Fruit fly (Drosophila melanogaster) whole organism, embryonic: ENCODE data around the gene CG11893.

Experiments used
- ATbp ChIP-seq: fragments of 200-800 bp; sonication (Bioruptor generic); optimal IDR thresholded peaks from 2 replicates; lab custom pipeline; 2017; ENCODE audit warnings: missing biosample characterization, mild to moderate bottlenecking, missing genetic modification characterization, missing genetic modification reagents
- Aef1 ChIP-seq: fragments of 200-800 bp; sonication (Bioruptor generic); IDR thresholded peaks from 3 replicates; pipeline ENCODE4 v1.3.6; 2022; ENCODE audit warnings: missing biosample characterization, missing genetic modification characterization
- CG10209 ChIP-seq: fragments of 200-800 bp; sonication (Bioruptor generic); optimal IDR thresholded peaks from 3 replicates; lab custom pipeline; 2017; ENCODE audit warnings: missing biosample characterization, mild to moderate bottlenecking, missing genetic modification characterization, missing genetic modification reagents
- CG10543 ChIP-seq: fragments of 200-800 bp; sonication (Bioruptor generic); optimal IDR thresholded peaks from 3 replicates; lab custom pipeline; 2017; ENCODE audit warnings: missing biosample characterization, mild to moderate bottlenecking, missing genetic modification characterization, moderate library complexity
- CG11085 ChIP-seq: fragments of 200-800 bp; sonication (Bioruptor generic); IDR thresholded peaks from 2 replicates; pipeline ENCODE4 v1.3.6; 2022; ENCODE audit warnings: missing biosample characterization, missing genetic modification characterization
- CG11247 ChIP-seq: fragments of 200-800 bp; sonication (Bioruptor generic); IDR thresholded peaks from 2 replicates; pipeline ENCODE4 v1.3.6; 2022; ENCODE audit warnings: missing biosample characterization, missing genetic modification characterization
- CG11398 ChIP-seq: fragments of 200-800 bp; sonication (Bioruptor generic); optimal IDR thresholded peaks from 2 replicates; lab custom pipeline; 2016; ENCODE audit warnings: missing biosample characterization, missing genetic modification characterization
- CG12219 ChIP-seq: fragments of 200-800 bp; sonication (Bioruptor generic); optimal IDR thresholded peaks from 3 replicates; lab custom pipeline; 2018; ENCODE audit warnings: missing biosample characterization, mild to moderate bottlenecking, missing genetic modification characterization
- CG1233 ChIP-seq: fragments of 200-800 bp; sonication (Bioruptor generic); optimal IDR thresholded peaks from 4 replicates; lab custom pipeline; 2018; ENCODE audit warnings: missing biosample characterization, mild to moderate bottlenecking, missing genetic modification characterization
- CG14014 ChIP-seq: fragments of 200-800 bp; sonication (Bioruptor generic); IDR thresholded peaks from 2 replicates; pipeline ENCODE4 v1.3.6; 2022; ENCODE audit warnings: missing biosample characterization, missing genetic modification characterization
- CG14667 ChIP-seq: fragments of 200-800 bp; sonication (Bioruptor generic); IDR thresholded peaks from 2 replicates; pipeline ENCODE4 v1.3.6; 2022; ENCODE audit warnings: missing biosample characterization, missing genetic modification characterization
- CG15601 ChIP-seq: fragments of 200-800 bp; sonication (Bioruptor generic); optimal IDR thresholded peaks from 3 replicates; lab custom pipeline; 2019; ENCODE audit warnings: missing biosample characterization, mild to moderate bottlenecking, missing genetic modification characterization, moderate library complexity
- CG16779 ChIP-seq: fragments of 200-800 bp; sonication (Bioruptor generic); IDR thresholded peaks from 2 replicates; pipeline ENCODE4 v1.3.6; 2022; ENCODE audit warnings: missing biosample characterization, missing genetic modification characterization
- CG17328 ChIP-seq: fragments of 200-800 bp; sonication (Bioruptor generic); IDR thresholded peaks from 2 replicates; pipeline ENCODE4 v1.3.6; 2022; ENCODE audit warnings: missing biosample characterization, missing genetic modification characterization
- CG18599 ChIP-seq: fragments of 200-800 bp; sonication (Bioruptor generic); optimal IDR thresholded peaks from 3 replicates; lab custom pipeline; 2017; ENCODE audit warnings: missing biosample characterization, missing genetic modification characterization, mild to moderate bottlenecking, moderate library complexity, missing genetic modification reagents
- CG18764 ChIP-seq: fragments of 200-800 bp; sonication (Bioruptor generic); optimal IDR thresholded peaks from 3 replicates; lab custom pipeline; 2016; ENCODE audit warnings: missing biosample characterization, missing genetic modification characterization
- CG30431 ChIP-seq: fragments of 200-800 bp; sonication (Bioruptor generic); optimal IDR thresholded peaks from 2 replicates; lab custom pipeline; 2017; ENCODE audit warnings: missing biosample characterization, missing genetic modification characterization
- CG34376 ChIP-seq: fragments of 200-800 bp; sonication (Bioruptor generic); optimal IDR thresholded peaks from 2 replicates; lab custom pipeline; 2018; ENCODE audit warnings: missing biosample characterization, mild to moderate bottlenecking, missing genetic modification characterization
- CG3726 ChIP-seq: fragments of 200-800 bp; sonication (Bioruptor generic); IDR thresholded peaks from 3 replicates; pipeline ENCODE4, ENCODE4 v1.3.6; 2022; ENCODE audit warnings: missing biosample characterization, missing genetic modification characterization
- CG3995 ChIP-seq: fragments of 200-800 bp; sonication (Bioruptor generic); optimal IDR thresholded peaks from 3 replicates; lab custom pipeline; 2016; ENCODE audit warnings: missing biosample characterization, missing genetic modification characterization
- CG42726 ChIP-seq: fragments of 200-800 bp; sonication (Bioruptor generic); IDR thresholded peaks from 2 replicates; pipeline ENCODE4 v1.3.6; 2022; ENCODE audit warnings: missing biosample characterization, missing genetic modification characterization; ENCODE audit not compliant: partially characterized antibody
- CG7928 ChIP-seq: fragments of 200-800 bp; sonication (Bioruptor generic); optimal IDR thresholded peaks from 2 replicates; lab custom pipeline; 2017; ENCODE audit warnings: missing biosample characterization, mild to moderate bottlenecking, missing genetic modification characterization
- CG8765 ChIP-seq: fragments of 200-800 bp; sonication (Bioruptor generic); IDR thresholded peaks from 2 replicates; pipeline ENCODE4 v1.3.6; 2022; ENCODE audit warnings: missing biosample characterization, missing genetic modification characterization
- Dip3 ChIP-seq: fragments of 200-800 bp; sonication (Bioruptor generic); optimal IDR thresholded peaks from 3 replicates; lab custom pipeline; 2016; ENCODE audit warnings: missing biosample characterization, missing genetic modification characterization
- E2f1 ChIP-seq: fragments of 200-800 bp; sonication (Bioruptor generic); IDR thresholded peaks from 2 replicates; pipeline ENCODE4 v1.3.6; 2022; ENCODE audit warnings: missing biosample characterization, missing genetic modification characterization
- Hmr ChIP-seq: fragments of 200-800 bp; sonication (Bioruptor generic); optimal IDR thresholded peaks from 3 replicates; lab custom pipeline; 2017; ENCODE audit warnings: mild to moderate bottlenecking, missing biosample characterization, missing genetic modification reagents, missing genetic modification characterization
- Max ChIP-seq: fragments of 200-800 bp; sonication (Bioruptor generic); optimal IDR thresholded peaks from 2 replicates; lab custom pipeline; 2016; ENCODE audit warnings: missing biosample characterization, mild to moderate bottlenecking, missing genetic modification characterization
- Side ChIP-seq: fragments of 200-800 bp; sonication (Bioruptor generic); optimal IDR thresholded peaks from 2 replicates; lab custom pipeline; 2016; ENCODE audit warnings: missing biosample characterization, missing genetic modification characterization
- Sin3A ChIP-seq: fragments of >200 bp; optimal IDR thresholded peaks from 2 replicates; lab custom pipeline; 2018
- ab ChIP-seq: fragments of 200-800 bp; sonication (Bioruptor generic); optimal IDR thresholded peaks from 2 replicates; lab custom pipeline; 2016; ENCODE audit warnings: missing biosample characterization, missing genetic modification characterization
- az2 ChIP-seq: fragments of 200-800 bp; sonication (Bioruptor generic); optimal IDR thresholded peaks from 3 replicates; lab custom pipeline; 2016; ENCODE audit warnings: missing biosample characterization, missing genetic modification characterization
- chn ChIP-seq: fragments of 200-800 bp; sonication (Bioruptor generic); optimal IDR thresholded peaks from 2 replicates; lab custom pipeline; 2016; ENCODE audit warnings: missing biosample characterization, missing genetic modification characterization
- corto ChIP-seq: fragments of 200-800 bp; sonication (Bioruptor generic); optimal IDR thresholded peaks from 2 replicates; lab custom pipeline; 2016; ENCODE audit warnings: missing biosample characterization, mild to moderate bottlenecking, missing genetic modification characterization, moderate library complexity
- crc ChIP-seq: fragments of 200-800 bp; sonication (Bioruptor generic); optimal IDR thresholded peaks from 2 replicates; lab custom pipeline; 2016; ENCODE audit warnings: missing biosample characterization, missing genetic modification characterization
- dm ChIP-seq: fragments of 200-800 bp; sonication (Bioruptor generic); optimal IDR thresholded peaks from 3 replicates; lab custom pipeline; 2016; ENCODE audit warnings: missing biosample characterization, missing genetic modification characterization
- emc ChIP-seq: fragments of 200-800 bp; sonication (Bioruptor generic); optimal IDR thresholded peaks from 2 replicates; lab custom pipeline; 2016; ENCODE audit warnings: missing biosample characterization, missing genetic modification characterization
- eve ChIP-seq, 2 experiments: fragments of >200 bp; optimal IDR thresholded peaks; 2 replicates each; lab custom pipeline; 2017; ENCODE audit warnings: missing biosample characterization in 2 of 2, missing genetic modification characterization in 2 of 2
- gcm2 ChIP-seq: fragments of 200-800 bp; sonication (Bioruptor generic); optimal IDR thresholded peaks from 2 replicates; lab custom pipeline; 2016; ENCODE audit warnings: missing biosample characterization, missing genetic modification characterization
- gfzf ChIP-seq: fragments of 200-800 bp; sonication (Bioruptor generic); optimal IDR thresholded peaks from 2 replicates; lab custom pipeline; 2016; ENCODE audit warnings: missing biosample characterization, mild to moderate bottlenecking, missing genetic modification characterization, moderate library complexity
- hbn ChIP-seq: fragments of 200-800 bp; sonication (Bioruptor generic); IDR thresholded peaks from 2 replicates; pipeline ENCODE4 v1.3.6; 2022; ENCODE audit warnings: missing biosample characterization, missing genetic modification characterization; ENCODE audit not compliant: partially characterized antibody
- kni ChIP-seq: fragments of 200-800 bp; sonication (Bioruptor generic); optimal IDR thresholded peaks from 3 replicates; lab custom pipeline; 2017; ENCODE audit warnings: mild to moderate bottlenecking, missing biosample characterization, missing genetic modification reagents, missing genetic modification characterization
- mld ChIP-seq: fragments of 200-800 bp; sonication (Bioruptor generic); IDR thresholded peaks from 3 replicates; pipeline ENCODE4 v1.3.6; 2022; ENCODE audit warnings: missing biosample characterization, missing genetic modification characterization; ENCODE audit not compliant: partially characterized antibody
- oc ChIP-seq: fragments of 200-800 bp; sonication (Bioruptor generic); optimal IDR thresholded peaks from 2 replicates; lab custom pipeline; 2018; ENCODE audit warnings: missing biosample characterization, mild to moderate bottlenecking, missing genetic modification characterization, moderate library complexity
- onecut ChIP-seq: fragments of 200-800 bp; sonication (Bioruptor generic); IDR thresholded peaks from 2 replicates; pipeline ENCODE4 v1.3.6; 2022; ENCODE audit warnings: missing biosample characterization, missing genetic modification characterization
- sd ChIP-seq: fragments of 200-800 bp; sonication (Bioruptor generic); optimal IDR thresholded peaks from 3 replicates; lab custom pipeline; 2018; ENCODE audit warnings: missing biosample characterization, mild to moderate bottlenecking, missing genetic modification characterization, moderate library complexity
- tap ChIP-seq: fragments of 200-800 bp; optimal IDR thresholded peaks from 3 replicates; lab custom pipeline; 2019; ENCODE audit warnings: missing biosample characterization, mild to moderate bottlenecking, missing genetic modification characterization, moderate library complexity
- tll ChIP-seq, 2 experiments: fragments of 200-800 bp in 1 of 2; fragments of >200 bp in 1 of 2; sonication (Bioruptor generic) in 1 of 2; optimal IDR thresholded peaks; 2 replicates each; lab custom pipeline; 2017 to 2019; ENCODE audit warnings: missing biosample characterization in 2 of 2, missing genetic modification characterization in 2 of 2, mild to moderate bottlenecking in 1 of 2, moderate library complexity in 1 of 2
- twi ChIP-seq: fragments of 200-800 bp; optimal IDR thresholded peaks from 2 replicates; lab custom pipeline; 2019; ENCODE audit warnings: missing biosample characterization, mild to moderate bottlenecking, missing genetic modification characterization, moderate library complexity
- vfl ChIP-seq: fragments of 200-800 bp; sonication (Bioruptor generic); optimal IDR thresholded peaks from 2 replicates; lab custom pipeline; 2016; ENCODE audit warnings: missing biosample characterization, missing genetic modification characterization
- wek ChIP-seq: fragments of 200-800 bp; sonication (Bioruptor generic); optimal IDR thresholded peaks from 3 replicates; lab custom pipeline; 2018; ENCODE audit warnings: missing biosample characterization, mild to moderate bottlenecking, missing genetic modification characterization, moderate library complexity
- z ChIP-seq: fragments of 200-800 bp; sonication (Bioruptor generic); IDR thresholded peaks from 3 replicates; pipeline ENCODE4 v1.3.6; 2022; ENCODE audit warnings: missing biosample characterization, missing genetic modification characterization

Gene CG11893

DNA sequence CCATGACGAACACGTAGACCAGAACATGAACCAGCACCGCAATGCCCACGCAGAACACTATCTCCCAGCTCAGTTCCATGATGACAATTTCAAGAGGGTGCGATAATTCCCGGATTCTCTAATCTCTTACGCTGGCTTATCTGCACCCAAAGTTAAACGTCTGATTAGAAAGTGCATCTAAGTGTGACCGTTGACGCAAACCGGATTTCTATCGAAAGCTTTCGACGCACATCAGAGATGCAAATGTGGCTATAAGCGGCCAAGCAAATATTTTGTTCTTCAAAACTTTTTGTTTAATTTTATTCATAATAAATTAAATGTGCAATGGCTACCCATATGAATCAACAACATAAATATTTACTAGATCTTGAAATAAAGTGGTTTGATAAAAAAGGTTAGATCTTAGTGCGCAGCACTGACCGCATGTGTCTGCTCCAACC, 27.3 kb upstream of the CG11893 start, which contains the start of the genes Kdsr and CG11858 (continued):
- TF ChIP-seq CG15601 (tag; lab: Kevin White, UChicago) (peak; percentile 56), twi (tag; lab: Kevin White, UChicago) (peak; percentile 30), CG17328 (GFP tag; lab: Robert Waterston, UW) (peak; percentile 65), CG42726 (GFP tag; lab: Robert Waterston, UW) (no peak), CG11085 (GFP tag; lab: Robert Waterston, UW) (no peak), CG18764 (GFP tag; lab: Kevin White, UChicago) (peak; percentile 27), corto (GFP tag; lab: Kevin White, UChicago) (no peak), wek (GFP tag; lab: Kevin White, UChicago) (peak; percentile 25), CG8765 (GFP tag; lab: Robert Waterston, UW) (peak; percentile 53), CG3726 (GFP tag; lab: Robert Waterston, UW) (no peak), emc (GFP tag; lab: Kevin White, UChicago) (no peak), eve (GFP tag; optimal IDR thresholded peaks at IDR 0.05; lab: Kevin White, UChicago) (no peak), gfzf (GFP tag; lab: Kevin White, UChicago) (peak; percentile 66), oc (peak; percentile 67), hbn (GFP tag; lab: Robert Waterston, UW) (peak; percentile 35; the same call in 1 of the 2 replicates), sd (tag; lab: Kevin White, UChicago) (peak; percentile 27), Max (GFP tag; lab: Kevin White, UChicago) (peak; percentile 72), Hmr (GFP tag; lab: Kevin White, UChicago) (peak; percentile 67), ab (GFP tag; lab: Kevin White, UChicago) (no peak), tap (no peak), gcm2 (GFP tag; lab: Kevin White, UChicago) (peak; percentile 28), crc (GFP tag; lab: Kevin White, UChicago) (no peak), Aef1 (GFP tag; lab: Robert Waterston, UW) (peak; percentile 53), CG10209 (GFP tag; lab: Kevin White, UChicago) (peak; percentile 38), CG3995 (GFP tag; lab: Kevin White, UChicago) (peak; percentile 4), kni (GFP tag; lab: Kevin White, UChicago) (peak; percentile 6), CG12219 (no peak), dm (peak; percentile 74), CG10543 (GFP tag; lab: Kevin White, UChicago) (peak; percentile 59), tll (GFP tag; optimal IDR thresholded peaks at IDR 0.05; lab: Kevin White, UChicago) (no peak), E2f1 (GFP tag; lab: Robert Waterston, UW) (peak; percentile 40; the same call in 1 of the 2 replicates), CG7928 (GFP tag; lab: Kevin White, UChicago) (no peak), Dip3 (peak; percentile 50), chn (GFP tag; lab: Kevin White, UChicago) (peak; percentile 65), CG16779 (GFP tag; lab: Robert Waterston, UW) (no peak), az2 (GFP tag; lab: Kevin White, UChicago) (peak; percentile 52), onecut (GFP tag; lab: Robert Waterston, UW) (no peak; the same call in 1 of the 2 replicates), CG1233 (GFP tag; lab: Kevin White, UChicago) (peak; percentile 25), CG14014 (GFP tag; lab: Robert Waterston, UW) (peak; percentile 77), Sin3A (lab: Kevin White, UChicago) (peak; percentile 59), CG18599 (GFP tag; lab: Kevin White, UChicago) (no peak), CG11247 (GFP tag; lab: Robert Waterston, UW) (0 out of 2 replicates have a peak, but pooled peaks have one; percentile 18), ATbp (no peak), vfl (GFP tag; lab: Kevin White, UChicago) (peak; percentile 3), CG30431 (no peak), CG34376 (peak; percentile 77), z (GFP tag; lab: Robert Waterston, UW) (0 out of 3 replicates have a peak, but pooled peaks have one; percentile 29), CG14667 (GFP tag; lab: Robert Waterston, UW) (peak; percentile 50; the same call in 1 of the 2 replicates), CG11398 (GFP tag; lab: Kevin White, UChicago) (no peak), Side (peak; percentile 3), mld (no peak)
